Fruit fly (Drosophila melanogaster) whole organism, embryonic: ENCODE results near the gene CG32939.
A peak's percentile ranks its signal among the peaks of the same experiment; 100 is the strongest.

Experiments used
- Antp ChIP-seq: fragments of 200-800 bp; sonication (Bioruptor generic); optimal IDR thresholded peaks from 3 replicates; lab custom pipeline; 2016; ENCODE audit warnings: missing biosample characterization, missing genetic modification characterization
- BEAF-32 ChIP-seq: fragments of 200-800 bp; sonication (Bioruptor generic); optimal IDR thresholded peaks from 3 replicates; lab custom pipeline; 2017; ENCODE audit warnings: missing biosample characterization, missing genetic modification characterization, mild to moderate bottlenecking, moderate library complexity, missing genetic modification reagents
- BtbVII ChIP-seq: fragments of 200-800 bp; sonication (Bioruptor generic); optimal IDR thresholded peaks from 3 replicates; lab custom pipeline; 2017; ENCODE audit warnings: missing biosample characterization, mild to moderate bottlenecking, missing genetic modification characterization
- CG11093 ChIP-seq: fragments of 200-800 bp; sonication (Bioruptor generic); IDR thresholded peaks from 3 replicates; pipeline ENCODE4 v1.3.6; 2022; ENCODE audit warnings: missing biosample characterization, missing genetic modification characterization
- CG11398 ChIP-seq: fragments of 200-800 bp; sonication (Bioruptor generic); optimal IDR thresholded peaks from 2 replicates; lab custom pipeline; 2016; ENCODE audit warnings: missing biosample characterization, missing genetic modification characterization
- CG13296 ChIP-seq: fragments of 200-800 bp; sonication (Bioruptor generic); optimal IDR thresholded peaks from 3 replicates; lab custom pipeline; 2018; ENCODE audit warnings: missing biosample characterization, mild to moderate bottlenecking, missing genetic modification characterization
- CG14050 ChIP-seq: fragments of 200-800 bp; sonication (Bioruptor generic); IDR thresholded peaks from 3 replicates; pipeline ENCODE4 v1.3.6; 2022; ENCODE audit warnings: missing biosample characterization, missing genetic modification characterization
- CG14710 ChIP-seq: fragments of 200-800 bp; sonication (Bioruptor generic); optimal IDR thresholded peaks from 3 replicates; lab custom pipeline; 2019; ENCODE audit warnings: missing biosample characterization, mild to moderate bottlenecking, missing genetic modification characterization, moderate library complexity
- CG17568 ChIP-seq: fragments of 200-800 bp; sonication (Bioruptor generic); optimal IDR thresholded peaks from 2 replicates; lab custom pipeline; 2018; ENCODE audit warnings: missing biosample characterization, mild to moderate bottlenecking, missing genetic modification characterization, moderate library complexity
- CG32772 ChIP-seq: fragments of 200-800 bp; sonication (Bioruptor generic); IDR thresholded peaks from 2 replicates; pipeline ENCODE4 v1.3.6; 2022; ENCODE audit warnings: missing biosample characterization, missing genetic modification characterization
- CG3281 ChIP-seq: fragments of 200-800 bp; sonication (Bioruptor generic); optimal IDR thresholded peaks from 3 replicates; lab custom pipeline; 2017; ENCODE audit warnings: missing biosample characterization, mild to moderate bottlenecking, missing genetic modification characterization
- CG43689 ChIP-seq: fragments of 200-800 bp; sonication (Bioruptor generic); IDR thresholded peaks from 2 replicates; pipeline ENCODE4 v1.3.6; 2022; ENCODE audit warnings: missing biosample characterization, missing genetic modification characterization
- CG4730 ChIP-seq: fragments of 200-800 bp; sonication (Bioruptor generic); IDR thresholded peaks from 2 replicates; pipeline ENCODE4 v1.3.6; 2022; ENCODE audit warnings: missing biosample characterization, missing genetic modification characterization
- CG5180 ChIP-seq: fragments of 200-800 bp; sonication (Bioruptor generic); optimal IDR thresholded peaks from 3 replicates; lab custom pipeline; 2017; ENCODE audit warnings: missing biosample characterization, missing genetic modification characterization, mild to moderate bottlenecking, moderate library complexity, missing genetic modification reagents
- CG6683 ChIP-seq: fragments of 200-800 bp; sonication (Bioruptor generic); optimal IDR thresholded peaks from 2 replicates; lab custom pipeline; 2017; ENCODE audit warnings: missing biosample characterization, mild to moderate bottlenecking, missing genetic modification characterization, missing genetic modification reagents
- CG6765 ChIP-seq: fragments of 200-800 bp; sonication (Bioruptor generic); optimal IDR thresholded peaks from 3 replicates; lab custom pipeline; 2017; ENCODE audit warnings: missing biosample characterization, mild to moderate bottlenecking, missing genetic modification characterization
- CG6791 ChIP-seq: fragments of 200-800 bp; sonication (Bioruptor generic); IDR thresholded peaks from 3 replicates; pipeline ENCODE4 v1.3.6; 2022; ENCODE audit warnings: missing biosample characterization, missing genetic modification characterization; ENCODE audit not compliant: partially characterized antibody
- CG7357 ChIP-seq: fragments of 200-800 bp; sonication (Bioruptor generic); IDR thresholded peaks from 3 replicates; pipeline ENCODE4 v1.3.6; 2022; ENCODE audit warnings: missing biosample characterization, missing genetic modification characterization
- CG7372 ChIP-seq: fragments of 200-800 bp; sonication (Bioruptor generic); IDR thresholded peaks from 2 replicates; pipeline ENCODE4 v1.3.6; 2022; ENCODE audit warnings: missing biosample characterization, missing genetic modification characterization
- CG8388 ChIP-seq: fragments of 200-800 bp; sonication (Bioruptor generic); optimal IDR thresholded peaks from 2 replicates; lab custom pipeline; 2019; ENCODE audit warnings: missing biosample characterization, mild to moderate bottlenecking, missing genetic modification characterization, moderate library complexity
- CG8765 ChIP-seq: fragments of 200-800 bp; sonication (Bioruptor generic); IDR thresholded peaks from 2 replicates; pipeline ENCODE4 v1.3.6; 2022; ENCODE audit warnings: missing biosample characterization, missing genetic modification characterization
- Chrac-16 ChIP-seq: fragments of 200-800 bp; sonication (Bioruptor generic); optimal IDR thresholded peaks from 3 replicates; lab custom pipeline; 2016; ENCODE audit warnings: missing biosample characterization, missing genetic modification characterization
- Doc3 ChIP-seq: fragments of 200-800 bp; sonication (Bioruptor generic); IDR thresholded peaks from 3 replicates; pipeline ENCODE4 v1.3.6; 2022; ENCODE audit warnings: missing biosample characterization, missing genetic modification characterization; ENCODE audit not compliant: partially characterized antibody
- Elba2 ChIP-seq: fragments of 200-800 bp; sonication (Bioruptor generic); optimal IDR thresholded peaks from 3 replicates; lab custom pipeline; 2016; ENCODE audit warnings: missing biosample characterization, missing genetic modification characterization
- Hand ChIP-seq: fragments of 200-800 bp; sonication (Bioruptor generic); optimal IDR thresholded peaks from 2 replicates; lab custom pipeline; 2017; ENCODE audit warnings: mild to moderate bottlenecking, missing biosample characterization, missing genetic modification reagents, missing genetic modification characterization
- Lpt ChIP-seq: fragments of >200 bp; optimal IDR thresholded peaks from 2 replicates; lab custom pipeline; 2018; ENCODE audit warnings: missing biosample characterization, missing genetic modification characterization
- Meics ChIP-seq: fragments of 200-800 bp; sonication (Bioruptor generic); optimal IDR thresholded peaks from 2 replicates; lab custom pipeline; 2017; ENCODE audit warnings: missing biosample characterization, mild to moderate bottlenecking, missing genetic modification characterization
- Optix ChIP-seq: fragments of 200-800 bp; sonication (Bioruptor generic); IDR thresholded peaks from 3 replicates; pipeline ENCODE4 v1.3.6; 2022; ENCODE audit warnings: missing biosample characterization, missing genetic modification characterization
- Trl ChIP-seq, 3 experiments: fragments of >200 bp in 2 of 3; fragments of 200-800 bp in 1 of 3; sonication (Bioruptor generic) in 1 of 3; optimal IDR thresholded peaks; 2 replicates in 1 of 3; 3 replicates in 2 of 3; lab custom pipeline; 2016 to 2017; ENCODE audit warnings: missing biosample characterization in 1 of 3, missing genetic modification characterization in 1 of 3
- Vsx1 ChIP-seq: fragments of 200-800 bp; sonication (Bioruptor generic); optimal IDR thresholded peaks from 2 replicates; lab custom pipeline; 2017; ENCODE audit warnings: missing biosample characterization, mild to moderate bottlenecking, missing genetic modification characterization, missing genetic modification reagents
- ap ChIP-seq: fragments of 200-800 bp; sonication (Bioruptor generic); IDR thresholded peaks from 2 replicates; pipeline ENCODE4 v1.3.6; 2022; ENCODE audit warnings: missing biosample characterization, missing genetic modification characterization
- bcd ChIP-seq: fragments of 200-800 bp; sonication (Bioruptor generic); optimal IDR thresholded peaks from 2 replicates; lab custom pipeline; 2017; ENCODE audit warnings: missing biosample characterization, mild to moderate bottlenecking, missing genetic modification characterization
- btn ChIP-seq: fragments of 200-800 bp; sonication (Bioruptor generic); optimal IDR thresholded peaks from 2 replicates; lab custom pipeline; 2016; ENCODE audit warnings: missing biosample characterization, missing genetic modification characterization
- caup ChIP-seq: fragments of 200-800 bp; sonication (Bioruptor generic); optimal IDR thresholded peaks from 3 replicates; lab custom pipeline; 2017; ENCODE audit warnings: missing biosample characterization, mild to moderate bottlenecking, missing genetic modification characterization, moderate library complexity; ENCODE audit not compliant: severe bottlenecking
- chm ChIP-seq: fragments of 200-800 bp; sonication (Bioruptor generic); IDR thresholded peaks from 2 replicates; pipeline ENCODE4 v1.3.6; 2022; ENCODE audit warnings: missing biosample characterization, missing genetic modification characterization
- crp ChIP-seq, 2 experiments: fragments of 200-800 bp; sonication (Bioruptor generic); optimal IDR thresholded peaks; 2 replicates in 1 of 2; 3 replicates in 1 of 2; lab custom pipeline; 2017; ENCODE audit warnings: missing biosample characterization in 2 of 2, missing genetic modification characterization in 2 of 2, mild to moderate bottlenecking in 1 of 2, moderate library complexity in 1 of 2
- dan ChIP-seq: fragments of 200-800 bp; sonication (Bioruptor generic); IDR thresholded peaks from 2 replicates; pipeline ENCODE4 v1.3.6; 2022; ENCODE audit warnings: missing biosample characterization, missing genetic modification characterization
- ewg ChIP-seq: fragments of 200-800 bp; sonication (Bioruptor generic); optimal IDR thresholded peaks from 3 replicates; lab custom pipeline; 2017; ENCODE audit warnings: mild to moderate bottlenecking, missing biosample characterization, missing genetic modification reagents, missing genetic modification characterization
- ftz-f1 ChIP-seq: fragments of 200-800 bp; sonication (Bioruptor generic); optimal IDR thresholded peaks from 2 replicates; lab custom pipeline; 2016; ENCODE audit warnings: missing biosample characterization, missing genetic modification characterization
- grn ChIP-seq: fragments of 200-800 bp; sonication (Bioruptor generic); optimal IDR thresholded peaks from 3 replicates; lab custom pipeline; 2017; ENCODE audit warnings: missing biosample characterization, missing genetic modification characterization
- jing ChIP-seq: fragments of 200-800 bp; sonication (Bioruptor generic); optimal IDR thresholded peaks from 2 replicates; lab custom pipeline; 2018; ENCODE audit warnings: missing biosample characterization, mild to moderate bottlenecking, missing genetic modification characterization
- ken ChIP-seq: fragments of 200-800 bp; sonication (Bioruptor generic); IDR thresholded peaks from 3 replicates; pipeline ENCODE4 v1.3.6; 2022; ENCODE audit warnings: missing biosample characterization, missing genetic modification characterization
- mam ChIP-seq: fragments of 200-800 bp; sonication (Bioruptor generic); optimal IDR thresholded peaks from 3 replicates; lab custom pipeline; 2016; ENCODE audit warnings: missing biosample characterization, missing genetic modification characterization
- nerfin-1 ChIP-seq: fragments of 200-800 bp; sonication (Bioruptor generic); optimal IDR thresholded peaks from 3 replicates; lab custom pipeline; 2019; ENCODE audit warnings: missing biosample characterization, mild to moderate bottlenecking, missing genetic modification characterization, moderate library complexity
- peb ChIP-seq: fragments of 200-800 bp; sonication (Bioruptor generic); IDR thresholded peaks from 2 replicates; pipeline ENCODE4 v1.3.6; 2022; ENCODE audit warnings: missing biosample characterization, missing genetic modification characterization
- row ChIP-seq: fragments of 200-800 bp; sonication (Bioruptor generic); IDR thresholded peaks from 3 replicates; pipeline ENCODE4 v1.3.6; 2022; ENCODE audit warnings: missing biosample characterization, missing genetic modification characterization
- seq ChIP-seq: fragments of 200-800 bp; sonication (Bioruptor generic); IDR thresholded peaks from 2 replicates; pipeline ENCODE4 v1.3.6; 2022; ENCODE audit warnings: missing biosample characterization, missing genetic modification characterization
- slbo ChIP-seq: fragments of 200-800 bp; sonication (Bioruptor generic); IDR thresholded peaks from 2 replicates; pipeline ENCODE4 v1.3.6; 2022; ENCODE audit warnings: missing biosample characterization, missing genetic modification characterization
- slp2 ChIP-seq: fragments of 200-800 bp; sonication (Bioruptor generic); optimal IDR thresholded peaks from 2 replicates; lab custom pipeline; 2016; ENCODE audit warnings: missing biosample characterization, missing genetic modification characterization
- tio ChIP-seq: fragments of 200-800 bp; sonication (Bioruptor generic); optimal IDR thresholded peaks from 2 replicates; lab custom pipeline; 2017; ENCODE audit warnings: missing biosample characterization, missing genetic modification characterization, inconsistent platforms
- wek ChIP-seq: fragments of 200-800 bp; sonication (Bioruptor generic); optimal IDR thresholded peaks from 3 replicates; lab custom pipeline; 2018; ENCODE audit warnings: missing biosample characterization, mild to moderate bottlenecking, missing genetic modification characterization, moderate library complexity

The CG32939 gene

DNA sequence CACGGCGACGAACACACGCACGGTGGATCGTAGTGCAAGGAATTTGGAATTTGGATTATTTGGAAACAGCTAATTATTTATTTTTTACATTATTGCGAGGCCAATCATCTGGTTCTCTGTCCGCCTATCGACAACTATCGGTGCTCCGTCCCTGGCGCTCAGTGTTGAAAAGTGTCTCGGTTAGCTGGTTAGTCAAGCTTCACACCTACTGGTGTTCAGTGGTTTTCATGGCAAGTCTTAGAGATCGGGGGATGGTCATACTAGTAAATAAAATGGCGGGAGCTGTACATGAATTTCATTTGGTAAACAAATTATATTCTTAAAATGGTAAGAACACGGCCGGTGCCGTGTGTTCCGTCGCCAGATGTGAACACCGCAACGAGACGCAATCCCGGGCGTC is 18.0 kb downstream of the CG32939 start, which contains the start of the genes trbd and dmt (continued):
- TF ChIP-seq slbo (GFP tag; lab: Robert Waterston, UW) (no peak), tio (no peak), Meics (no peak), CG17568 (GFP tag; lab: Kevin White, UChicago) (no peak), chm (no peak), CG7357 (no peak), Chrac-16 (GFP tag; lab: Kevin White, UChicago) (peak; percentile 24), Hand (GFP tag; lab: Kevin White, UChicago) (no peak), Vsx1 (GFP tag; lab: Kevin White, UChicago) (peak; percentile 99), BtbVII (GFP tag; lab: Kevin White, UChicago) (no peak), CG11093 (no peak), btn (GFP tag; lab: Kevin White, UChicago) (peak; percentile 19), Doc3 (GFP tag; lab: Robert Waterston, UW) (no peak), Lpt (GFP tag; lab: Kevin White, UChicago) (no peak), CG7372 (GFP tag; lab: Robert Waterston, UW) (no peak), ken (no peak), wek (GFP tag; lab: Kevin White, UChicago) (no peak), Trl (optimal IDR thresholded peaks at IDR 0.05; lab: Kevin White, UChicago) (no peak), Trl (GFP tag; optimal IDR thresholded peaks at IDR 0.05; lab: Kevin White, UChicago) (peak; percentile 71), slp2 (peak; percentile 39), dan (GFP tag; lab: Robert Waterston, UW) (no peak), Elba2 (GFP tag; lab: Kevin White, UChicago) (peak; percentile 72), CG8388 (GFP tag; lab: Kevin White, UChicago) (no peak), ap (GFP tag; lab: Robert Waterston, UW) (no peak), row (GFP tag; lab: Robert Waterston, UW) (no peak), mam (GFP tag; lab: Kevin White, UChicago) (peak; percentile 81), CG6683 (GFP tag; lab: Kevin White, UChicago) (no peak), Optix (GFP tag; lab: Robert Waterston, UW) (no peak), CG3281 (GFP tag; lab: Kevin White, UChicago) (no peak), peb (no peak), bcd (GFP tag; lab: Kevin White, UChicago) (no peak), Antp (GFP tag; lab: Kevin White, UChicago) (peak; percentile 68), grn (GFP tag; lab: Kevin White, UChicago) (no peak), CG6765 (GFP tag; lab: Kevin White, UChicago) (no peak), CG8765 (no peak), CG5180 (GFP tag; lab: Kevin White, UChicago) (no peak), crp (GFP tag; optimal IDR thresholded peaks at IDR 0.05; lab: Kevin White, UChicago) (peak; percentile 45 to 92), CG13296 (GFP tag; lab: Kevin White, UChicago) (no peak), CG43689 (no peak), jing (no peak), CG4730 (GFP tag; lab: Robert Waterston, UW) (no peak), nerfin-1 (no peak), caup (no peak), ftz-f1 (peak; percentile 97), CG14050 (no peak), seq (no peak), CG6791 (GFP tag; lab: Robert Waterston, UW) (no peak), CG11398 (GFP tag; lab: Kevin White, UChicago) (peak; percentile 50), CG14710 (tag; lab: Kevin White, UChicago) (no peak), ewg (GFP tag; lab: Kevin White, UChicago) (no peak), CG32772 (no peak), BEAF-32 (GFP tag; lab: Kevin White, UChicago) (peak; percentile 82)
